Worm (Caenorhabditis elegans): Measurements from ENCODE around the gene alh-10.

DNA sequence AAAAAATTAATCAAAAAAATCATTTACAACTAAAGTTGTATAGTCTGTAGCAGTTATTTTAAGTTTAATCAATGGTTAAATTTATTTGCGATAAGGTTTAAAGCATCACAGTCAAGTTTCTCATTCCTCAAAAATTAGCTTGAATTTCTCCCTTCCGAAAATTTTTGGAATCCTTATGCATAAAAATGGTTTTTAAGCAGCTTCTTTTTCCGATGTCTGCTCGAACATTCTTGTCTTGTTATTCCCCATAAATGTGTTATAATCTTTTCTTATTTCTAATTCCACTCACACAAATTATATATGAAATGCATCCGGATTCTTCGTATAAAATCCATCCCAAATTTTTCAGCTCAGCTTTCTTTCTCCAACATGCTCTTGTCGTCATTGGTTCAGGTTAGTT lies 42.0 kb downstream of the alh-10 start, which contains the start of gene C36B7.3:
- TF ChIP-seq mep-1 (tag; optimal IDR thresholded peaks at IDR 0.05) (no peak), lin-13 (tag; optimal IDR thresholded peaks at IDR 0.05) (no peak), ztf-11 (tag; optimal IDR thresholded peaks at IDR 0.05) (no peak), unc-120 (tag; optimal IDR thresholded peaks at IDR 0.05; ENCODE audit: poor library complexity, severe bottlenecking) (no peak), bed-3 (GFP tag; optimal IDR thresholded peaks at IDR 0.05) (no peak), unc-39 (tag; optimal IDR thresholded peaks at IDR 0.05) (no peak), nhr-28 (tag; optimal IDR thresholded peaks at IDR 0.05) (no peak), sptf-1 (tag; optimal IDR thresholded peaks at IDR 0.05) (no peak), nhr-12 (tag; optimal IDR thresholded peaks at IDR 0.05) (no peak), unc-62 (GFP tag; optimal IDR thresholded peaks at IDR 0.05) (no peak), nhr-237 (tag; optimal IDR thresholded peaks at IDR 0.05) (no peak), tbx-8 (GFP tag; optimal IDR thresholded peaks at IDR 0.05) (no peak), pha-4 (tag; optimal IDR thresholded peaks at IDR 0.05) (no peak)
